Fruit fly (Drosophila melanogaster) whole organism, prepupa: Measurements from ENCODE around the gene CG13623.

ENCODE experiments used
- Blimp-1 ChIP-seq: fragments of 200-800 bp; sonication (Bioruptor generic); optimal IDR thresholded peaks from 3 replicates; lab custom pipeline; 2017; ENCODE audit warnings: missing biosample characterization, missing genetic modification characterization, mild to moderate bottlenecking, moderate library complexity, missing genetic modification reagents
- CG10631 ChIP-seq: fragments of 200-800 bp; sonication (Bioruptor generic); optimal IDR thresholded peaks from 2 replicates; lab custom pipeline; 2016; ENCODE audit warnings: missing biosample characterization, missing genetic modification characterization
- CG11762 ChIP-seq: fragments of 200-800 bp; sonication (Bioruptor generic); optimal IDR thresholded peaks from 3 replicates; lab custom pipeline; 2016; ENCODE audit warnings: missing biosample characterization, missing genetic modification characterization; ENCODE audit not compliant: insufficient read depth
- CG1621 ChIP-seq: fragments of 200-800 bp; sonication (Bioruptor generic); optimal IDR thresholded peaks from 3 replicates; lab custom pipeline; 2018; ENCODE audit warnings: missing biosample characterization, mild to moderate bottlenecking, missing genetic modification characterization
- CG3032 ChIP-seq: fragments of 200-800 bp; optimal IDR thresholded peaks from 2 replicates; lab custom pipeline; 2019; ENCODE audit warnings: missing biosample characterization, mild to moderate bottlenecking, missing genetic modification characterization, moderate library complexity
- CG32006 ChIP-seq: fragments of 200-800 bp; sonication (Bioruptor generic); optimal IDR thresholded peaks from 3 replicates; lab custom pipeline; 2017; ENCODE audit warnings: missing biosample characterization, mild to moderate bottlenecking, missing genetic modification characterization
- CG3919 ChIP-seq: fragments of 200-800 bp; sonication (Bioruptor generic); optimal IDR thresholded peaks from 3 replicates; lab custom pipeline; 2016; ENCODE audit warnings: missing biosample characterization, missing genetic modification characterization
- CG6163 ChIP-seq: fragments of 200-800 bp; sonication (Bioruptor generic); IDR thresholded peaks from 3 replicates; pipeline ENCODE4 v1.3.6; 2022; ENCODE audit warnings: missing biosample characterization, missing genetic modification characterization
- CG6854 ChIP-seq: fragments of 200-800 bp; sonication (Bioruptor generic); optimal IDR thresholded peaks from 2 replicates; lab custom pipeline; 2017; ENCODE audit warnings: missing biosample characterization, mild to moderate bottlenecking, missing genetic modification characterization
- CG8319 ChIP-seq: fragments of 200-800 bp; sonication (Bioruptor generic); optimal IDR thresholded peaks from 3 replicates; lab custom pipeline; 2016; ENCODE audit warnings: missing biosample characterization, missing genetic modification characterization
- CG8632 ChIP-seq: fragments of 200-800 bp; sonication (Bioruptor generic); optimal IDR thresholded peaks from 3 replicates; lab custom pipeline; 2016; ENCODE audit warnings: missing biosample characterization, missing genetic modification characterization
- CG9139 ChIP-seq: fragments of 200-800 bp; sonication (Bioruptor generic); optimal IDR thresholded peaks from 3 replicates; lab custom pipeline; 2017; ENCODE audit warnings: missing biosample characterization, mild to moderate bottlenecking, missing genetic modification characterization
- Eip78C ChIP-seq: fragments of 200-800 bp; sonication (Bioruptor generic); peaks from one replicate; lab custom pipeline; 2016; ENCODE audit warnings: missing biosample characterization, missing genetic modification characterization
- Eip93F ChIP-seq: fragments of 200-800 bp; sonication (Bioruptor generic); optimal IDR thresholded peaks from 2 replicates; lab custom pipeline; 2016; ENCODE audit warnings: missing biosample characterization, mild to moderate bottlenecking, missing genetic modification characterization
- Ets21C ChIP-seq: fragments of 200-800 bp; sonication (Bioruptor generic); optimal IDR thresholded peaks from 3 replicates; lab custom pipeline; 2016; ENCODE audit warnings: missing biosample characterization, missing genetic modification characterization
- Hr4 ChIP-seq: fragments of 200-800 bp; sonication (Bioruptor generic); optimal IDR thresholded peaks from 3 replicates; lab custom pipeline; 2016; ENCODE audit warnings: missing biosample characterization, missing genetic modification characterization
- OdsH ChIP-seq: fragments of 200-800 bp; sonication (Bioruptor generic); optimal IDR thresholded peaks from 3 replicates; lab custom pipeline; 2016; ENCODE audit warnings: missing biosample characterization, missing genetic modification characterization
- Smox ChIP-seq: fragments of 200-800 bp; sonication (Bioruptor generic); optimal IDR thresholded peaks from 3 replicates; lab custom pipeline; 2016; ENCODE audit warnings: missing biosample characterization, missing genetic modification characterization
- cyc ChIP-seq: fragments of 200-800 bp; sonication (Bioruptor generic); optimal IDR thresholded peaks from 3 replicates; lab custom pipeline; 2016; ENCODE audit warnings: missing biosample characterization, missing genetic modification characterization
- fd59A ChIP-seq: fragments of 200-800 bp; sonication (Bioruptor generic); optimal IDR thresholded peaks from 2 replicates; lab custom pipeline; 2017; ENCODE audit warnings: missing biosample characterization, mild to moderate bottlenecking, missing genetic modification characterization, missing genetic modification reagents
- net ChIP-seq: fragments of 200-800 bp; sonication (Bioruptor generic); optimal IDR thresholded peaks from 3 replicates; lab custom pipeline; 2016; ENCODE audit warnings: missing biosample characterization, missing genetic modification characterization
- svp ChIP-seq: fragments of 200-800 bp; sonication (Bioruptor generic); peaks from one replicate; lab custom pipeline; 2016; ENCODE audit warnings: missing biosample characterization, missing genetic modification characterization

CG13623 gene

dm6 chr3R:24496084-24496483 lies 34.3 kb downstream of the CG13623 start (continued):
- TF ChIP-seq fd59A (GFP tag; lab: Kevin White, UChicago) (peak; percentile 48), net (GFP tag; lab: Kevin White, UChicago) (peak; percentile 23), CG32006 (GFP tag; lab: Kevin White, UChicago) (peak; percentile 44), Blimp-1 (GFP tag; lab: Kevin White, UChicago) (no peak), Eip93F (GFP tag; lab: Kevin White, UChicago) (no peak), cyc (peak; percentile 48), CG1621 (tag; lab: Kevin White, UChicago) (peak; percentile 48), CG3919 (GFP tag; lab: Kevin White, UChicago) (peak; percentile 61), Eip78C (peak; percentile 79), Ets21C (GFP tag; lab: Kevin White, UChicago) (peak; percentile 22), CG8319 (GFP tag; lab: Kevin White, UChicago) (peak; percentile 6), CG10631 (GFP tag; lab: Kevin White, UChicago) (peak; percentile 45)
- TF ChIP-seq, all 60 proteins: peak for 38

- no peak for TF ChIP-seq cyc
- TF ChIP-seq Eip78C, result peak; percentile 1
- TF ChIP-seq svp, result peak; percentile 25
These were observed 45.3 kb downstream of the CG13623 start, which contains the start of gene nAChRalpha2 for dm6 chr3R:24484990-24485478. nAChRalpha2 (plus strand) TSS chr3R:24485428.

dm6 chr3R:24481040-24481439 lies 49.3 kb downstream of the CG13623 start:
- TF ChIP-seq Hr4 (GFP tag; lab: Kevin White, UChicago) (no peak), CG10631 (GFP tag; lab: Kevin White, UChicago) (no peak), net (GFP tag; lab: Kevin White, UChicago) (no peak), CG6163 (no peak), CG9139 (GFP tag; lab: Kevin White, UChicago) (no peak), Smox (GFP tag; lab: Kevin White, UChicago) (no peak), CG6854 (GFP tag; lab: Kevin White, UChicago) (no peak), CG11762 (GFP tag; lab: Kevin White, UChicago) (no peak), CG3032 (no peak), OdsH (no peak), CG8632 (no peak)
